Worm (Caenorhabditis elegans) whole organism, young adult: Measurements from ENCODE around the gene pptr-1.
A peak's percentile ranks its signal among the peaks of the same experiment; 100 is the strongest.

ENCODE experiments used
- T26A5.8 ChIP-seq: sonication (generic microtip); optimal IDR thresholded peaks from 2 replicates; lab custom pipeline; 2016; ENCODE audit warnings: missing genetic modification characterization, missing compliant biosample characterization
- ceh-79 ChIP-seq: sonication (generic microtip); optimal IDR thresholded peaks from 2 replicates; lab custom pipeline; 2017; ENCODE audit warnings: mild to moderate bottlenecking, missing genetic modification characterization, missing compliant biosample characterization
- snpc-4 ChIP-seq, 5 experiments: fragments of 150-350 bp in 1 of 5; sonication (generic microtip) in 4 of 5; optimal IDR thresholded peaks; 2 replicates each; lab custom pipeline; 2014 to 2018; ENCODE audit warnings: missing genetic modification characterization in 5 of 5, missing biosample characterization in 3 of 5, antibody characterized with exemption in 2 of 5, mild to moderate bottlenecking in 2 of 5, missing compliant biosample characterization in 2 of 5, missing genotype in 2 of 5, moderate library complexity in 2 of 5, missing genetic modification reagents in 1 of 5

- TF ChIP-seq ceh-79 (tag; lab: Kevin White, UChicago), result no peak
- TF ChIP-seq snpc-4 (GFP tag; optimal IDR thresholded peaks at IDR 0.05; lab: Kevin White, UChicago), result peak; percentile 3
- peak in 1 of 4 experiments; percentile 14 for TF ChIP-seq snpc-4 (tag; optimal IDR thresholded peaks at IDR 0.05; lab: Kevin White, UChicago)
- TF ChIP-seq T26A5.8 (tag; lab: Kevin White, UChicago), result no peak
These were observed 48.0 kb downstream of the pptr-1 start for ce11 chrV:16405366-16405765.
